Worm (Caenorhabditis elegans) whole organism, L4/young adult: ENCODE measurements around the gene ttr-34.

Source experiments
- W03F9.2 ChIP-seq: fragments of 150-350 bp; optimal IDR thresholded peaks from 2 replicates; lab custom pipeline; 2014; ENCODE audit warnings: missing biosample characterization, missing genetic modification characterization
- dao-5 ChIP-seq: sonication (generic microtip); optimal IDR thresholded peaks from 2 replicates; lab custom pipeline; 2016; ENCODE audit warnings: missing genotype, missing genetic modification characterization, moderate library complexity, missing compliant biosample characterization
- him-1 ChIP-seq: sonication (generic microtip); optimal IDR thresholded peaks from 2 replicates; lab custom pipeline; 2016; ENCODE audit warnings: missing genotype, missing genetic modification reagents, missing genetic modification characterization, missing compliant biosample characterization

DNA sequence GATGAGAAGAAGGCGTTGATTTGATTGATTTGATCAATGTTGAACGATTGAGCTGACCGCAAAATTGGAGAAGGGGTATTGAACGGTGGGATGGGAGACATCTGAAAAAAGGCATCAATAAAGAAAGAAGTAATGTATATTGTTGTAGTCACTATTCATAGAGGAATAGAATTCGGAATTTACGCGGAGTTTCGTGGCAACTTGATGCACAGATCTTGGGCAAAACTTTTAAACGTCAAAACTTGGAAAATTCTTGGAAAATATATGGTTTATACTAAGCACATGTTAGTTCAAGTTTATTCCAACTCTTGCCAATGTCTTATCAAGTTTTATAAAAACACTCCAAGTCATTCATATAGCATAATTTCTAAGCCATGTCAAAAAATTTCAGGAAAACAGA, 13.2 kb upstream of the ttr-34 start, which contains the start of gene F17H10.4:
- TF ChIP-seq him-1 = no peak
- no peak for TF ChIP-seq W03F9.2 (tag; lab: Kevin White, UChicago)
- no peak for TF ChIP-seq dao-5 (tag; lab: Kevin White, UChicago)
